Worm (Caenorhabditis elegans) whole organism, young adult: ENCODE results near the gene oac-51.

ENCODE experiments used
- D2030.7 ChIP-seq: fragments of 200-800 bp; sonication (Bioruptor generic); IDR thresholded peaks from 2 replicates; pipeline ENCODE4 v1.3.6; 2022; ENCODE audit warnings: missing genetic modification reagents, missing genetic modification characterization, missing compliant biosample characterization
- K11D2.4 ChIP-seq: fragments of 200-800 bp; sonication (Bioruptor generic); IDR thresholded peaks from 2 replicates; pipeline ENCODE4 v1.3.6; 2022; ENCODE audit warnings: missing genetic modification reagents, missing genetic modification characterization, missing compliant biosample characterization
- T07F8.4 ChIP-seq: sonication (generic microtip); optimal IDR thresholded peaks from 2 replicates; lab custom pipeline; 2016; ENCODE audit warnings: mild to moderate bottlenecking, missing genetic modification characterization, moderate library complexity, missing compliant biosample characterization
- Y53F4B.3 ChIP-seq: fragments of 200-800 bp; sonication (Bioruptor generic); IDR thresholded peaks from 2 replicates; pipeline ENCODE4 v1.3.6; 2022; ENCODE audit warnings: missing genetic modification reagents, missing genetic modification characterization, missing compliant biosample characterization
- Y79H2A.3 ChIP-seq: fragments of 200-800 bp; sonication (Bioruptor generic); conservative IDR thresholded peaks from 2 replicates; pipeline ENCODE4 v1.3.6; 2022; ENCODE audit warnings: missing genetic modification reagents, missing genetic modification characterization, missing compliant biosample characterization
- Y95B8A.8 ChIP-seq: fragments of 200-800 bp; sonication (Bioruptor generic); IDR thresholded peaks from 2 replicates; pipeline ENCODE4 v1.3.6; 2022; ENCODE audit warnings: missing genetic modification reagents, missing genetic modification characterization, missing compliant biosample characterization
- akir-1 ChIP-seq: fragments of 200-800 bp; sonication (Bioruptor generic); optimal IDR thresholded peaks from 2 replicates; lab custom pipeline; 2018; ENCODE audit warnings: mild to moderate bottlenecking, missing genetic modification characterization, moderate library complexity, missing compliant biosample characterization
- ama-1 ChIP-seq, 3 experiments: fragments of 150-350 bp in 1 of 3; sonication (generic microtip) in 2 of 3; optimal IDR thresholded peaks; 2 replicates each; lab custom pipeline; 2014 to 2018; ENCODE audit warnings: missing biosample characterization in 2 of 3, missing genetic modification characterization in 2 of 3, missing genetic modification reagents in 2 of 3
- aptf-2 ChIP-seq: fragments of 200-800 bp; sonication (Bioruptor generic); conservative IDR thresholded peaks from 2 replicates; pipeline ENCODE4 v1.3.6; 2022; ENCODE audit warnings: missing genetic modification reagents, missing genetic modification characterization, missing compliant biosample characterization
- attf-3 ChIP-seq: fragments of 200-800 bp; sonication (Bioruptor generic); conservative IDR thresholded peaks from 2 replicates; pipeline ENCODE4 v1.3.6; 2022; ENCODE audit warnings: missing genetic modification reagents, missing genetic modification characterization, missing compliant biosample characterization
- attf-6 ChIP-seq: fragments of 200-800 bp; sonication (Bioruptor generic); IDR thresholded peaks from 2 replicates; pipeline ENCODE4 v1.3.6; 2022; ENCODE audit warnings: missing genetic modification reagents, missing genetic modification characterization, missing compliant biosample characterization
- cebp-2 ChIP-seq: fragments of 200-800 bp; sonication (Bioruptor generic); IDR thresholded peaks from 2 replicates; pipeline ENCODE4 v1.3.6; 2022; ENCODE audit warnings: missing genetic modification characterization, missing compliant biosample characterization
- ceh-100 ChIP-seq: fragments of 200-800 bp; sonication (Bioruptor generic); IDR thresholded peaks from 2 replicates; pipeline ENCODE4 v1.3.6; 2022; ENCODE audit warnings: missing genetic modification reagents, missing genetic modification characterization, missing compliant biosample characterization
- ceh-40 ChIP-seq: fragments of 200-800 bp; sonication (Bioruptor generic); IDR thresholded peaks from 2 replicates; pipeline ENCODE4 v1.3.6; 2022; ENCODE audit warnings: missing genetic modification characterization, missing compliant biosample characterization
- ceh-58 ChIP-seq: fragments of 200-800 bp; sonication (Bioruptor generic); IDR thresholded peaks from 2 replicates; pipeline ENCODE4 v1.3.6; 2022; ENCODE audit warnings: missing genetic modification characterization, missing compliant biosample characterization
- chd-7 ChIP-seq: sonication (generic microtip); optimal IDR thresholded peaks from 2 replicates; lab custom pipeline; 2016; ENCODE audit warnings: mild to moderate bottlenecking, missing genetic modification characterization, moderate library complexity, missing compliant biosample characterization
- die-1 ChIP-seq: sonication (generic microtip); optimal IDR thresholded peaks from 2 replicates; lab custom pipeline; 2016; ENCODE audit warnings: missing genotype, mild to moderate bottlenecking, missing genetic modification characterization, missing compliant biosample characterization
- dpl-1 ChIP-seq: fragments of 150-350 bp; optimal IDR thresholded peaks from 2 replicates; lab custom pipeline; 2014; ENCODE audit warnings: missing biosample characterization, missing genetic modification reagents, missing genetic modification characterization
- egl-18 ChIP-seq: fragments of 200-800 bp; sonication (Bioruptor generic); IDR thresholded peaks from 2 replicates; pipeline ENCODE4 v1.3.6; 2022; ENCODE audit warnings: missing genetic modification reagents, missing genetic modification characterization, missing compliant biosample characterization
- egrh-3 ChIP-seq: fragments of 200-800 bp; sonication (Bioruptor generic); IDR thresholded peaks from 2 replicates; pipeline ENCODE4 v1.3.6; 2022; ENCODE audit warnings: missing genetic modification reagents, missing genetic modification characterization, missing compliant biosample characterization
- fkh-3 ChIP-seq: sonication (generic microtip); optimal IDR thresholded peaks from 2 replicates; lab custom pipeline; 2016; ENCODE audit warnings: mild to moderate bottlenecking, missing genetic modification characterization, missing compliant biosample characterization
- gei-17 ChIP-seq: fragments of 200-800 bp; sonication (Bioruptor generic); optimal IDR thresholded peaks from 2 replicates; lab custom pipeline; 2018; ENCODE audit warnings: mild to moderate bottlenecking, missing genetic modification characterization, missing compliant biosample characterization
- hlh-12 ChIP-seq: sonication (generic microtip); optimal IDR thresholded peaks from 2 replicates; lab custom pipeline; 2016; ENCODE audit warnings: missing genetic modification characterization, missing compliant biosample characterization
- hlh-26 ChIP-seq: fragments of 200-800 bp; sonication (Bioruptor generic); conservative IDR thresholded peaks from 2 replicates; pipeline ENCODE4 v1.3.6; 2022; ENCODE audit warnings: missing genetic modification reagents, missing genetic modification characterization, missing compliant biosample characterization
- hsf-1 ChIP-seq: fragments of 200-800 bp; sonication (Bioruptor generic); IDR thresholded peaks from 2 replicates; pipeline ENCODE4 v1.3.6; 2022; ENCODE audit warnings: missing genetic modification reagents, missing genetic modification characterization, missing compliant biosample characterization
- lag-1 ChIP-seq: fragments of 200-800 bp; sonication (Bioruptor generic); IDR thresholded peaks from 2 replicates; pipeline ENCODE4 v1.3.6; 2022; ENCODE audit warnings: missing genetic modification reagents, missing genetic modification characterization, missing compliant biosample characterization
- let-607 ChIP-seq, 2 experiments: fragments of 200-800 bp in 1 of 2; sonication (Bioruptor generic) in 1 of 2; sonication (generic microtip) in 1 of 2; optimal IDR thresholded peaks; 2 replicates each; lab custom pipeline; 2016 to 2018; ENCODE audit warnings: mild to moderate bottlenecking in 2 of 2, missing compliant biosample characterization in 2 of 2, missing genetic modification characterization in 2 of 2, moderate library complexity in 2 of 2, missing genotype in 1 of 2
- mcd-1 ChIP-seq: fragments of 200-800 bp; sonication (Bioruptor generic); IDR thresholded peaks from 2 replicates; pipeline ENCODE4 v1.3.6; 2022; ENCODE audit warnings: missing genetic modification reagents, missing genetic modification characterization, missing compliant biosample characterization
- mxl-1 ChIP-seq: sonication (generic microtip); optimal IDR thresholded peaks from 2 replicates; lab custom pipeline; 2016; ENCODE audit warnings: missing genetic modification characterization, missing compliant biosample characterization
- nfya-1 ChIP-seq: sonication (generic microtip); optimal IDR thresholded peaks from 2 replicates; lab custom pipeline; 2017; ENCODE audit warnings: antibody characterized with exemption, missing compliant biosample characterization, missing genetic modification characterization, borderline replicate concordance; ENCODE audit not compliant: insufficient read depth
- nfya-2 ChIP-seq: fragments of 200-800 bp; sonication (Bioruptor generic); IDR thresholded peaks from 2 replicates; pipeline ENCODE4 v1.3.6; 2022; ENCODE audit warnings: missing genetic modification reagents, missing genetic modification characterization, missing compliant biosample characterization
- nhr-120 ChIP-seq: fragments of 200-800 bp; sonication (Bioruptor generic); IDR thresholded peaks from 2 replicates; pipeline ENCODE4 v1.3.6; 2022; ENCODE audit warnings: missing genetic modification characterization, missing compliant biosample characterization
- nhr-179 ChIP-seq: sonication (generic microtip); optimal IDR thresholded peaks from 2 replicates; lab custom pipeline; 2016; ENCODE audit warnings: mild to moderate bottlenecking, missing genetic modification characterization, missing compliant biosample characterization
- pbrm-1 ChIP-seq: fragments of 200-800 bp; sonication (Bioruptor generic); IDR thresholded peaks from 2 replicates; pipeline ENCODE4 v1.3.6; 2022; ENCODE audit warnings: missing genetic modification reagents, missing genetic modification characterization, missing compliant biosample characterization
- snpc-1.3 ChIP-seq: sonication (generic microtip); optimal IDR thresholded peaks from 2 replicates; lab custom pipeline; 2017; ENCODE audit warnings: missing genetic modification characterization, mild to moderate bottlenecking, missing compliant biosample characterization, antibody characterized with exemption, moderate library complexity, missing genotype, missing genetic modification reagents; ENCODE audit not compliant: insufficient read depth
- snpc-3.4 ChIP-seq: sonication (generic microtip); optimal IDR thresholded peaks from 2 replicates; lab custom pipeline; 2017; ENCODE audit warnings: missing genetic modification characterization, mild to moderate bottlenecking, missing compliant biosample characterization, antibody characterized with exemption, moderate library complexity, missing genotype, missing genetic modification reagents
- somi-1 ChIP-seq: fragments of 200-800 bp; sonication (Bioruptor generic); optimal IDR thresholded peaks from 2 replicates; lab custom pipeline; 2018; ENCODE audit warnings: mild to moderate bottlenecking, missing genetic modification characterization, missing compliant biosample characterization
- sptf-2 ChIP-seq: fragments of 200-800 bp; sonication (Bioruptor generic); optimal IDR thresholded peaks from 2 replicates; lab custom pipeline; 2018; ENCODE audit warnings: mild to moderate bottlenecking, missing genetic modification characterization, missing compliant biosample characterization
- tbx-9 ChIP-seq: sonication (generic microtip); optimal IDR thresholded peaks from 2 replicates; lab custom pipeline; 2016; ENCODE audit warnings: borderline replicate concordance, missing genetic modification characterization, inconsistent platforms, missing compliant biosample characterization
- unc-130 ChIP-seq: sonication (generic microtip); optimal IDR thresholded peaks from 2 replicates; lab custom pipeline; 2016; ENCODE audit warnings: missing genetic modification reagents, missing genetic modification characterization, missing compliant biosample characterization
- unc-62 ChIP-seq: fragments of 150-350 bp; optimal IDR thresholded peaks from 2 replicates; lab custom pipeline; 2014; ENCODE audit warnings: missing biosample characterization, missing genetic modification reagents, missing genetic modification characterization
- xnd-1 ChIP-seq: sonication (generic microtip); optimal IDR thresholded peaks from 2 replicates; lab custom pipeline; 2016; ENCODE audit warnings: missing genotype, missing genetic modification reagents, missing genetic modification characterization, missing compliant biosample characterization
- zfh-2 ChIP-seq: fragments of 200-800 bp; sonication (Bioruptor generic); conservative IDR thresholded peaks from 2 replicates; pipeline ENCODE4 v1.3.6; 2022; ENCODE audit warnings: missing genetic modification reagents, missing genetic modification characterization, missing compliant biosample characterization
- ztf-25 ChIP-seq: fragments of 200-800 bp; sonication (Bioruptor generic); IDR thresholded peaks from 2 replicates; pipeline ENCODE4 v1.3.6; 2022; ENCODE audit warnings: missing genetic modification reagents, missing genetic modification characterization, missing compliant biosample characterization

Gene oac-51

DNA sequence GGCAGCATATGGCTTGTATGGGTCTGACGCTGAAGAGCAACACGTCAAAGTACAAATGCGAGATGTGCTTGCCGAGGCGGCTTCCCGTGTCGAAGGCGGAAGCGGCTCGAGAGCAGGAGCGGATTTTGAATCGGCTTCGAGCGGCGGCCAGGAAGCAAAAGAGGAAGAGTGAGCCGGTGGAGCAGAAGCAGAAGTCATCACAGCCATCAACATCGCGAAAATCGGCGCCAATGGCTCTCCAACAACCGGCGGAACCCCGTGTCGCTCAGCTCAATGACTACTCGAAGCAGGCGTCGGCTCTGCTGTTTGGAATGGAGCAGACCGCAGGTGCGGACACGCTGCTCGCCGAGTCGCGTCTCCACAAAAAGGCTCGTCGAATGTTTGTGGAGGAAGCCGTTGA, 24.2 kb upstream of the oac-51 start:
- peak; percentile 77 for TF ChIP-seq egrh-3 (GFP tag; lab: Robert Waterston, UW)

DNA sequence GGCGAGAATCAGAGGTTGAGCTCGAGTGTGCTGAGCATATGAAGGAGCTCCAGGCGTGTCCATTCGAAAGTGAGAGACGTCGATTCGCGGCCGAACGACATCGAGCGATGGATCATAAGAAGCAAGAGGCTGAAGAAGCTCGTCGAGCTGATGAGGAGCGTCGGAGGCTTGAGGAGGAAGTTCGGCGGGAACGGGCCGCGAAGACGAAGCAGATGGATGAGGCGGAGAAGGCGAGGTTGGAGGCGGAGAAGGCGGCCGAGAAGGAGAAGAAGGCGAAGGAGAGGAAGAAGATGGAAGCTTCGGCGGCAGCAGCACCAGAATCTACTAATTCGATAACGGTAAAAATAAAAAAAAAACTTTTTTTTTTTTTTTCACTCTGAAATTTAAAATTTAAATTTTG, 23.5 kb upstream of the oac-51 start:
- TF ChIP-seq egrh-3 (GFP tag; lab: Robert Waterston, UW) (peak; percentile 84), zfh-2 (GFP tag; lab: Robert Waterston, UW) (0 out of 2 replicates have a peak, but pooled peaks have one; percentile 22), attf-6 (0 out of 2 replicates have a peak, but pooled peaks have one; percentile 11)

DNA sequence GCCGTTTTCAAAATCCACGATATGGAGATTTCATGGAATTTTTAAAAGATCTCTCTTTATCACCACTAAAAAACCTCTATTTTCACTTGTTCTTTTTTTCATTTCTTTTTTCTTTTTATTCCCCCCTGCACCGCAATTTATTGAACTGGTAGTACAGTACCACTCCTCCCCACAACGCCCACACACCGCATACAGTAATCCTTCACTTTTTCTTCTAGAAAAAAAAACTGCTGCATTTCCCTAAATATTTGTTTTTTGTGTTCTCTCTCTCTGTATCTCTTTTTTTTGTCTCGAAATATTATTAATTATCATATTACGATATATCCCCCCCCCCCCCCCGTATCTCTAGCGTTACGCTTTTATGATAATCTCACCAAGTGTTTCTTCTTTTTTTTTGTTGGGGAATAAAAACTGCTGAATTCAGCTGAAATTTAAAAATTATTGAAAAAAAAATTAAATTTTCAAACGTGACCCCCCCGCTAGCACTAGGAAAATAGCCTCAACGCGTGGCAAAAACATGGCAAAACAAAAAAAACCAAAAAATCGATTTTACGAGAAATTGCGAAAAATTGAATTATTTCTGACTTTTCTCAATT, 19.7 kb upstream of the oac-51 start, which contains the start of gene Y24D9B.1:
Gene Y24D9B.1 (plus strand): TSS at position 546 of the 596 bp plus-strand sequence.
- 0 out of 2 replicates have a peak, but pooled peaks have one; percentile 36 for TF ChIP-seq hsf-1 (GFP tag; lab: Robert Waterston, UW)
- no peak for TF ChIP-seq aptf-2 (GFP tag; lab: Robert Waterston, UW)
- TF ChIP-seq egrh-3 (GFP tag; lab: Robert Waterston, UW), result no peak
- no peak for TF ChIP-seq dpl-1
- no peak for TF ChIP-seq xnd-1 (tag; lab: Kevin White, UChicago)
- TF ChIP-seq gei-17 (GFP tag; lab: Kevin White, UChicago), result no peak
- peak; percentile 8 for TF ChIP-seq snpc-3.4 (tag; lab: Kevin White, UChicago)
- TF ChIP-seq hlh-26 (GFP tag; lab: Robert Waterston, UW), result no peak
- 0 out of 2 replicates have a peak, but pooled peaks have one; percentile 30 for TF ChIP-seq pbrm-1 (GFP tag; lab: Robert Waterston, UW)
- no peak for TF ChIP-seq fkh-3 (tag; lab: Kevin White, UChicago)
- no peak for TF ChIP-seq hlh-12 (tag; lab: Kevin White, UChicago)
- no peak for TF ChIP-seq nhr-179 (tag; lab: Kevin White, UChicago)
- no peak for TF ChIP-seq tbx-9
- TF ChIP-seq sptf-2 (GFP tag; lab: Kevin White, UChicago), result no peak
- no peak for TF ChIP-seq T07F8.4 (tag; lab: Kevin White, UChicago)
- no peak for TF ChIP-seq mxl-1 (tag; lab: Kevin White, UChicago)
- TF ChIP-seq chd-7 (tag; lab: Kevin White, UChicago), result no peak
- TF ChIP-seq cebp-2 (GFP tag; lab: Robert Waterston, UW), result no peak
- peak; percentile 63; the same call in 1 of the 2 replicates for TF ChIP-seq nfya-2 (GFP tag; lab: Robert Waterston, UW)
- no peak for TF ChIP-seq K11D2.4 (GFP tag; lab: Robert Waterston, UW)
- TF ChIP-seq ceh-100, result no peak
- no peak for TF ChIP-seq somi-1
- TF ChIP-seq lag-1 (GFP tag; lab: Robert Waterston, UW), result no peak
- TF ChIP-seq die-1 (tag; lab: Kevin White, UChicago), result no peak
- no peak for TF ChIP-seq D2030.7 (GFP tag; lab: Robert Waterston, UW)
- no peak for TF ChIP-seq let-607 (tag; optimal IDR thresholded peaks at IDR 0.05; lab: Kevin White, UChicago)
- TF ChIP-seq nfya-1 (tag; lab: Kevin White, UChicago), result no peak
- 0 out of 2 replicates have a peak, but pooled peaks have one; percentile 34 for TF ChIP-seq Y95B8A.8 (GFP tag; lab: Robert Waterston, UW)
- no peak for TF ChIP-seq Y79H2A.3
- TF ChIP-seq ceh-58 (GFP tag; lab: Robert Waterston, UW), result no peak
- no peak for TF ChIP-seq attf-3
- no peak for TF ChIP-seq mcd-1 (GFP tag; lab: Robert Waterston, UW)
- TF ChIP-seq Y53F4B.3 (GFP tag; lab: Robert Waterston, UW), result no peak
- no peak for TF ChIP-seq nhr-120
- TF ChIP-seq ztf-25 (GFP tag; lab: Robert Waterston, UW), result no peak
- TF ChIP-seq ama-1 (optimal IDR thresholded peaks at IDR 0.05; lab: Kevin White, UChicago), result no peak
- no peak for TF ChIP-seq ama-1 (GFP tag; optimal IDR thresholded peaks at IDR 0.05; lab: Kevin White, UChicago)
- TF ChIP-seq unc-62 (GFP tag; lab: Kevin White, UChicago), result no peak
- TF ChIP-seq egl-18 (GFP tag; lab: Robert Waterston, UW), result no peak
- TF ChIP-seq ceh-40 (GFP tag; lab: Robert Waterston, UW), result no peak
- TF ChIP-seq unc-130 (GFP tag; lab: Kevin White, UChicago), result no peak
- TF ChIP-seq akir-1 (GFP tag; lab: Kevin White, UChicago), result no peak
- TF ChIP-seq snpc-1.3 (tag; lab: Kevin White, UChicago), result no peak
